Worm (Caenorhabditis elegans) whole organism, mixed stage, embryonic: Measurements from ENCODE around the gene abu-10.

Source experiments
- M03D4.4 ChIP-seq: sonication (generic microtip); optimal IDR thresholded peaks from 2 replicates; lab custom pipeline; 2017; ENCODE audit warnings: mild to moderate bottlenecking, missing genetic modification characterization, missing compliant biosample characterization
- blmp-1 ChIP-seq: fragments of 150-350 bp; optimal IDR thresholded peaks from 2 replicates; lab custom pipeline; 2014; ENCODE audit warnings: missing biosample characterization, missing genetic modification characterization
- ceh-39 ChIP-seq: fragments of 150-350 bp; optimal IDR thresholded peaks from 2 replicates; lab custom pipeline; 2014; ENCODE audit warnings: missing biosample characterization, missing genetic modification characterization
- ceh-83 ChIP-seq: fragments of 200-800 bp; sonication (Bioruptor generic); optimal IDR thresholded peaks from 2 replicates; lab custom pipeline; 2018; ENCODE audit warnings: mild to moderate bottlenecking, missing genetic modification characterization, missing compliant biosample characterization
- ces-1 ChIP-seq: fragments of 150-350 bp; optimal IDR thresholded peaks from 2 replicates; lab custom pipeline; 2014; ENCODE audit warnings: missing biosample characterization, missing genetic modification reagents, missing genetic modification characterization
- drap-1 ChIP-seq: fragments of 200-800 bp; sonication (Bioruptor generic); optimal IDR thresholded peaks from 3 replicates; lab custom pipeline; 2018; ENCODE audit warnings: mild to moderate bottlenecking, missing genetic modification characterization, missing compliant biosample characterization
- elt-1 ChIP-seq: sonication (generic microtip); optimal IDR thresholded peaks from 2 replicates; lab custom pipeline; 2017; ENCODE audit warnings: missing genetic modification characterization, mild to moderate bottlenecking, missing compliant biosample characterization, antibody characterized with exemption, moderate library complexity, borderline replicate concordance; ENCODE audit not compliant: insufficient read depth
- elt-3 ChIP-seq: fragments of 150-350 bp; optimal IDR thresholded peaks from 2 replicates; lab custom pipeline; 2014; ENCODE audit warnings: missing biosample characterization, missing genetic modification characterization
- flh-1 ChIP-seq: fragments of 200-800 bp; sonication (Bioruptor generic); optimal IDR thresholded peaks from 2 replicates; lab custom pipeline; 2018; ENCODE audit warnings: mild to moderate bottlenecking, missing genetic modification characterization, moderate library complexity, missing compliant biosample characterization
- ham-2 ChIP-seq: fragments of 200-800 bp; sonication (Bioruptor generic); optimal IDR thresholded peaks from 2 replicates; lab custom pipeline; 2018; ENCODE audit warnings: mild to moderate bottlenecking, missing genetic modification characterization, missing compliant biosample characterization
- hlh-1 ChIP-seq: fragments of 150-350 bp; optimal IDR thresholded peaks from 2 replicates; lab custom pipeline; 2014; ENCODE audit warnings: missing biosample characterization, missing genetic modification reagents, missing genetic modification characterization
- lin-13 ChIP-seq: fragments of 150-350 bp; optimal IDR thresholded peaks from 2 replicates; lab custom pipeline; 2014; ENCODE audit warnings: missing biosample characterization, missing genetic modification characterization
- lin-32 ChIP-seq: fragments of 200-800 bp; sonication (Bioruptor generic); optimal IDR thresholded peaks from 2 replicates; lab custom pipeline; 2018; ENCODE audit warnings: mild to moderate bottlenecking, missing genetic modification characterization, missing compliant biosample characterization
- mab-5 ChIP-seq: fragments of 150-350 bp; optimal IDR thresholded peaks from 2 replicates; lab custom pipeline; 2014; ENCODE audit warnings: missing biosample characterization, missing genetic modification characterization
- mls-2 ChIP-seq: sonication (generic microtip); optimal IDR thresholded peaks from 2 replicates; lab custom pipeline; 2016; ENCODE audit warnings: mild to moderate bottlenecking, missing genetic modification characterization, moderate library complexity, missing compliant biosample characterization
- nhr-2 ChIP-seq: fragments of 150-350 bp; optimal IDR thresholded peaks from 2 replicates; lab custom pipeline; 2014; ENCODE audit warnings: missing biosample characterization, missing genetic modification characterization
- nhr-237 ChIP-seq: fragments of 150-350 bp; optimal IDR thresholded peaks from 2 replicates; lab custom pipeline; 2014; ENCODE audit warnings: missing biosample characterization, missing genetic modification characterization
- nhr-28 ChIP-seq: fragments of 150-350 bp; optimal IDR thresholded peaks from 2 replicates; lab custom pipeline; 2014; ENCODE audit warnings: missing biosample characterization, missing genetic modification characterization
- pha-4 ChIP-seq: fragments of 150-350 bp; optimal IDR thresholded peaks from 2 replicates; lab custom pipeline; 2018; ENCODE audit warnings: missing biosample characterization, missing genetic modification reagents, missing genetic modification characterization
- sem-2 ChIP-seq: fragments of 200-800 bp; sonication (Bioruptor generic); optimal IDR thresholded peaks from 2 replicates; lab custom pipeline; 2018; ENCODE audit warnings: mild to moderate bottlenecking, missing genetic modification characterization, missing compliant biosample characterization
- snpc-4 ChIP-seq: fragments of 150-350 bp; optimal IDR thresholded peaks from 2 replicates; lab custom pipeline; 2014; ENCODE audit warnings: missing biosample characterization, missing genetic modification characterization
- sptf-1 ChIP-seq: sonication (generic microtip); optimal IDR thresholded peaks from 2 replicates; lab custom pipeline; 2017; ENCODE audit warnings: mild to moderate bottlenecking, missing genetic modification characterization, moderate library complexity, missing compliant biosample characterization
- tbx-8 ChIP-seq: fragments of 200-800 bp; sonication (Bioruptor generic); optimal IDR thresholded peaks from 2 replicates; lab custom pipeline; 2018; ENCODE audit warnings: mild to moderate bottlenecking, missing genetic modification characterization, moderate library complexity, missing compliant biosample characterization
- unc-120 ChIP-seq: sonication (generic microtip); optimal IDR thresholded peaks from 2 replicates; lab custom pipeline; 2017; ENCODE audit warnings: missing genetic modification characterization, missing compliant biosample characterization; ENCODE audit not compliant: poor library complexity, severe bottlenecking
- unc-39 ChIP-seq: fragments of 150-350 bp; optimal IDR thresholded peaks from 2 replicates; lab custom pipeline; 2014; ENCODE audit warnings: missing biosample characterization, missing genetic modification characterization
- unc-62 ChIP-seq: fragments of 150-350 bp; optimal IDR thresholded peaks from 2 replicates; lab custom pipeline; 2014; ENCODE audit warnings: missing biosample characterization, missing genetic modification reagents, missing genetic modification characterization
- zip-8 ChIP-seq: fragments of 150-350 bp; optimal IDR thresholded peaks from 2 replicates; lab custom pipeline; 2014; ENCODE audit warnings: missing biosample characterization, missing genetic modification characterization
- ztf-11 ChIP-seq: fragments of 150-350 bp; optimal IDR thresholded peaks from 2 replicates; lab custom pipeline; 2014; ENCODE audit warnings: missing biosample characterization, missing genetic modification characterization

Gene abu-10

DNA sequence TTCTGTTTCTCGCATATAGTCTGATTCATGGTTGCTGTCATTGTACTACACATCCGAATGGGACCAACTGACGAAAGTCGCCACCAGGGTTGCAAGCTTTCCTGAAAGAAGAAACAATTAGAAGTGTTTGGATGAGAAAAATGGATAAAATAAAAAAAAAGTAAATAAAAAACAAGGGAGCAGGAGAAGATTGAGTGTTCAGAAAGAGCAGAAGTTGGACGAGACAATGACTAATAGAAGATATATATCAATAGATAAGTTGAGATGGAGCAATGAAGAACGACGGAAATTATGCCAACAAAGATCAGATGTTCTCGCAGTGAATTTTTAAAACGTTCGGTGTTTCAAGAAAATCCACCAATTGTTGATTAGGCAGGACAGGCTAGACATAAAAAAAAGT lies 28.9 kb downstream of the abu-10 start, which contains the start of gene fkh-9:
TSS of gene fkh-9 (minus strand) at position 101 of the 400 bp plus-strand sequence.
- TF ChIP-seq ham-2: no peak
- TF ChIP-seq sem-2: no peak
- no peak for TF ChIP-seq nhr-237 (tag; lab: Kevin White, UChicago)
- TF ChIP-seq ztf-11 (tag; lab: Kevin White, UChicago): no peak
- TF ChIP-seq unc-39 (tag; lab: Kevin White, UChicago): no peak

DNA sequence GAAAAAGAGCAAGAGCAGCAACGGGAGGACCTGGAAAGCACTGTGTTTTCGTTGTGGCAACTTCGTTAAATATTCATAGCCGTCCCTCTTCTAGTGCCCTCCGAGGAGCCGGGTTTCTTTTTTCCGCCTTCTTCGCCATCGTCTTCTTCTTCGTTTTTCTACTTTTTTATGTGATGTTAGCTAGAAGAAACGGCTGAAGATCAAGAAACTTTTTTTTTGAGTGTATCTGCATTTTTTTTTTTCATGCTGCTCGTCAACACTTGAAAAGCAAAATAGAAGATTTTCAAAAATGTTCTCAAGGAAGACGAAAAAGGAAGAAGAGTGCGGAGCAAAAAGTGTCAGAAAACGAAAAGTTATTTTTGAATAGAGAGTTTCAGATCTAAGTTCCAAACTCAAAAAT lies 29.3 kb downstream of the abu-10 start:
- TF ChIP-seq unc-120 (tag; lab: Kevin White, UChicago) (no peak), ceh-39 (no peak), ceh-83 (GFP tag; lab: Kevin White, UChicago) (no peak), snpc-4 (tag; lab: Kevin White, UChicago) (no peak), pha-4 (tag; lab: Kevin White, UChicago) (no peak), elt-3 (no peak), nhr-2 (tag; lab: Kevin White, UChicago) (no peak), blmp-1 (tag; lab: Kevin White, UChicago) (no peak), ztf-11 (tag; lab: Kevin White, UChicago) (no peak)

DNA sequence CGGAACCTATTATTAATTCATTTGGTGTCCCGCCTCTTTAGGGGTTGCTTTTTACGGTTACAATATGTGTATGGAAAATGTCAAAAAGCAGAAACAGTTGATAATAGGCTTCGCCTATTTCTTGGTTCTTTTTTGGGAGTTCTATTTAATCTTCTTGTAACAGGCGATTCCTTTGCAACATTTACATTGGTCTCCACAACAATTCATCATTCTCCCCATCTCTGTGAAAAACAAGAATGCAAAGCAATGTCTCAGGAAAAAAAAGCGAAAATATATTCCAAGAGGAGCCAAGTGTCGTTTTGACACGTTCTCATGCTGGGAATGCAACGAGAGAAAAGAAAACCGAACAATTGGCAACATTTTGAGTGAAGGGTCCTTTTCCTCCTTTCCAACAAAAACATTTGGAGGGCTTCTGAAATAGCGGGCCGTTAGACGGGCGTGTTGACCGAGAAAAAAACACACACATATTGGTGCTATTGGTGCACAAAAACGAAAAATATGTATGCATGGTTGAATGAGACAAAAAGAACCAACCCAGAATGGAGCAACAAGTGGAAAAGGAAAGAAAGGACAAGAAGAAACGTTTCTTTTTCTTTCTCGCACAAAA lies 30.7 kb downstream of the abu-10 start:
- TF ChIP-seq ceh-39 (no peak), ztf-11 (tag; lab: Kevin White, UChicago) (no peak), nhr-2 (tag; lab: Kevin White, UChicago) (no peak), zip-8 (tag; lab: Kevin White, UChicago) (no peak)

DNA sequence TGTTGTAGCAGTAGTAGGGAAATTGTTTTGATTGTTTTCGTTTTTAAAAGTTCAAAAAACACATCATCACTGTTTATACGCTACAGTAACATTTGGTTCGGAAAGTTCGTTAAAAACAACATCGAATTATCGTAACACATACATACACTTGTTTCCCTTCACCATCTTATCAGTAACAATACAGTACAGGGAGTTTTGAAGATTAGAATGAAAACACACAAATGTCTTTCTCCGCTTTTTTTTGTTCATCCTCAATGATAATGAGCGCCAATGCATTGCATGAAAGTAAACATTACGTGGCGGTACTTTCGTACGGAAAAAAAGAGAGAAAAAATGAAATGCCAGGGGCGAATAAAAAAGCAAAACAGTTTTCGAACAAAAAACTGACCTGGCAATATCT lies 31.6 kb downstream of the abu-10 start:
- TF ChIP-seq flh-1: no peak
- no peak for TF ChIP-seq hlh-1 (tag; lab: Kevin White, UChicago)
- TF ChIP-seq ceh-83 (GFP tag; lab: Kevin White, UChicago): no peak
- TF ChIP-seq unc-39 (tag; lab: Kevin White, UChicago): no peak
- no peak for TF ChIP-seq lin-13
- TF ChIP-seq mab-5 (tag; lab: Kevin White, UChicago): no peak
- TF ChIP-seq ztf-11 (tag; lab: Kevin White, UChicago): no peak

DNA sequence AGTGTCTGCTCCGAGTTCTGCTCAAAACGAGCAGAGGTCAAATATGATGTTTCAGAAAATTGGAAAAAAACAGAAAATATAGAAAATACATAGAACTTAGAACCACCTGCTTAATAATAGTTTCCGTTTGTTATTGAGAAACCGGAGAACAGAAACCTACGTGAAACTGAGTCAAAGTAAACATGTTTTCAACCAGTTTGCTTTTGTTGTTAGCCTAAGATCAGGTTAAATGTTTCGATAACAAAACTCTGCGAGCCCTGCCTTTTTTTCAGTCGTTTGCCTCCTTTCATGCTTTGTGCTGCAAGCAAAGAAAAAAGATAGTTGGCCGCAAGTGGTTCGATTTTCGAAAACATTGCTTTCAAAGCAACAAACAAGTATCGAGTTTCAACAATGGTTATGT lies 32.9 kb downstream of the abu-10 start:
- no peak for TF ChIP-seq drap-1
- TF ChIP-seq nhr-2 (tag; lab: Kevin White, UChicago): no peak
- TF ChIP-seq sptf-1: no peak
- TF ChIP-seq nhr-28: no peak
- no peak for TF ChIP-seq ces-1 (GFP tag; lab: Kevin White, UChicago)
- no peak for TF ChIP-seq elt-3
- TF ChIP-seq mls-2 (tag; lab: Kevin White, UChicago): no peak
- no peak for TF ChIP-seq unc-39 (tag; lab: Kevin White, UChicago)
- TF ChIP-seq tbx-8 (GFP tag; lab: Kevin White, UChicago): no peak
- no peak for TF ChIP-seq unc-62 (GFP tag; lab: Kevin White, UChicago)
- TF ChIP-seq unc-120 (tag; lab: Kevin White, UChicago): no peak
- no peak for TF ChIP-seq blmp-1 (tag; lab: Kevin White, UChicago)

DNA sequence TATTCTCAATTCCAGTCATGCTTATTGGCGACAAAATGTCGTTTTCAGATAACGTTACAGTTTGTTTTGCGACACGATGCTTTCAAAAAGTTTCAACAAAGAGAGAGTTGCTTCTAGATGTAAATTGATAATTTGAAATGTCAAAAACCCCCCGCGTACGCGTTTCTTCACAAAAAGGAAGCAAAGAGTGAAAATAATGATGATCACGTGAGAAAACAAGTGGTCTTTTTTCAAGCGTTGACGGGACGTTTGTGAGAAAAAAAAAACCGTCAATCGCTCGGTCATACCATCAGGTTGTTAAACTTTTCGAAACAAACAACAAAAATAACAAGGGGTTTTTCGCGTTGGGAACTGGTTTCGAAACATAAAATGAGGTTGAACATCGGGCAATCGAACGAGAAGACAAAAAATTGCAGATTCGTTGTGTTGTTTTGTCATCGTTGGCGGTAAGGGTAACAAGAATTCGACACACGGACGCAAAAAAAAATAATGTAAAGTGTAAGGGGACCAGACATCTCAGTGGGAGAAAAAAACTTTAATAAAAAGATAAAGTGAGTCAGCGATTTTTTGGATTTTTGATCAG lies 34.2 kb downstream of the abu-10 start:
- no peak for TF ChIP-seq elt-1 (tag; lab: Kevin White, UChicago)
- no peak for TF ChIP-seq lin-32 (GFP tag; lab: Kevin White, UChicago)
- no peak for TF ChIP-seq M03D4.4 (tag; lab: Kevin White, UChicago)
- no peak for TF ChIP-seq unc-39 (tag; lab: Kevin White, UChicago)
